Worm (Caenorhabditis elegans): ENCODE measurements around the gene F13H10.1.

F13H10.1 gene

ce11 chrIV:11029412-11029811 is 25.0 kb downstream of the F13H10.1 start, which contains the start of gene hrg-5:
TSS of gene hrg-5 (minus strand) at chrIV:11029428.
- TF ChIP-seq ceh-16 (tag; optimal IDR thresholded peaks at IDR 0.05) (no peak), F13H6.1 (tag; optimal IDR thresholded peaks at IDR 0.05) (no peak), sma-9 (GFP tag; optimal IDR thresholded peaks at IDR 0.05) (peak; percentile 66), sma-9 (tag; optimal IDR thresholded peaks at IDR 0.05) (no peak), nhr-25 (tag; optimal IDR thresholded peaks at IDR 0.05) (no peak), crh-2 (tag; optimal IDR thresholded peaks at IDR 0.05) (peak; percentile 19), sem-4 (tag; optimal IDR thresholded peaks at IDR 0.05) (no peak)

- no peak for TF ChIP-seq ztf-4 (tag; optimal IDR thresholded peaks at IDR 0.05)
- no peak for TF ChIP-seq egl-27 (tag; optimal IDR thresholded peaks at IDR 0.05)
- TF ChIP-seq nhr-77 (tag; optimal IDR thresholded peaks at IDR 0.05) = no peak
- TF ChIP-seq sma-3 (GFP tag; optimal IDR thresholded peaks at IDR 0.05) = no peak
- TF ChIP-seq elt-3 (tag; optimal IDR thresholded peaks at IDR 0.05) = no peak
- TF ChIP-seq ama-1 (optimal IDR thresholded peaks at IDR 0.05) = no peak
- TF ChIP-seq Y55F3AM.14 (GFP tag; optimal IDR thresholded peaks at IDR 0.05) = no peak
These were observed 25.7 kb downstream of the F13H10.1 start for ce11 chrIV:11030117-11030516.

- TF ChIP-seq Y55F3AM.14 (GFP tag; optimal IDR thresholded peaks at IDR 0.05) (no peak), nhr-237 (tag; optimal IDR thresholded peaks at IDR 0.05) (no peak), dmd-4 (tag; optimal IDR thresholded peaks at IDR 0.05) (no peak), nhr-77 (tag; optimal IDR thresholded peaks at IDR 0.05) (no peak), lin-13 (GFP tag; optimal IDR thresholded peaks at IDR 0.05) (no peak), ceh-16 (tag; optimal IDR thresholded peaks at IDR 0.05) (no peak), aly-2 (tag; optimal IDR thresholded peaks at IDR 0.05) (no peak), sma-3 (GFP tag; optimal IDR thresholded peaks at IDR 0.05) (no peak), peb-1 (tag; optimal IDR thresholded peaks at IDR 0.05) (no peak), nhr-10 (tag; optimal IDR thresholded peaks at IDR 0.05) (no peak), ceh-82 (tag; optimal IDR thresholded peaks at IDR 0.05) (no peak), nhr-12 (tag; optimal IDR thresholded peaks at IDR 0.05) (no peak), crh-2 (tag; optimal IDR thresholded peaks at IDR 0.05) (no peak)
These were observed 26.5 kb downstream of the F13H10.1 start, which contains the start of gene hrg-4 for ce11 chrIV:11030893-11031292. TSS of gene hrg-4 (minus strand) at chrIV:11030993.

ce11 chrIV:11031640-11032039 is 27.3 kb downstream of the F13H10.1 start:
- TF ChIP-seq nhr-129 (tag; optimal IDR thresholded peaks at IDR 0.05) (peak; percentile 57), nhr-77 (tag; optimal IDR thresholded peaks at IDR 0.05) (no peak), crh-2 (tag; optimal IDR thresholded peaks at IDR 0.05) (peak; percentile 50), gmeb-1 (tag; optimal IDR thresholded peaks at IDR 0.05) (peak; percentile 20), ztf-11 (tag; optimal IDR thresholded peaks at IDR 0.05) (no peak), fos-1 (tag; optimal IDR thresholded peaks at IDR 0.05) (peak; percentile 83)

ce11 chrIV:11032288-11032687 is 27.9 kb downstream of the F13H10.1 start, which contains the start of gene hrg-6:
TSS of gene hrg-6 (plus strand) at chrIV:11032588.
- no peak for TF ChIP-seq nhr-77 (tag; optimal IDR thresholded peaks at IDR 0.05)
- no peak for TF ChIP-seq nhr-25 (tag; optimal IDR thresholded peaks at IDR 0.05)
- no peak for TF ChIP-seq unc-39 (tag; optimal IDR thresholded peaks at IDR 0.05)
- no peak for TF ChIP-seq sma-9 (GFP tag; optimal IDR thresholded peaks at IDR 0.05)
- TF ChIP-seq sma-9 (tag; optimal IDR thresholded peaks at IDR 0.05) = no peak
- TF ChIP-seq nhr-11 (tag; optimal IDR thresholded peaks at IDR 0.05) = no peak
- no peak for TF ChIP-seq nhr-237 (tag; optimal IDR thresholded peaks at IDR 0.05)
- no peak for TF ChIP-seq lin-39 (tag; optimal IDR thresholded peaks at IDR 0.05)
- no peak for TF ChIP-seq F13H6.1 (tag; optimal IDR thresholded peaks at IDR 0.05)
- TF ChIP-seq ZK546.5 (tag; optimal IDR thresholded peaks at IDR 0.05) = no peak
- TF ChIP-seq nhr-6 (tag; optimal IDR thresholded peaks at IDR 0.05) = no peak

- TF ChIP-seq nhr-6 (tag; optimal IDR thresholded peaks at IDR 0.05) (peak; percentile 45), ztf-1 (GFP tag; conservative IDR thresholded peaks at IDR 0.05) (no peak), snpc-4 (tag; optimal IDR thresholded peaks at IDR 0.05) (no peak), ZK546.5 (tag; optimal IDR thresholded peaks at IDR 0.05) (no peak), nhr-11 (tag; optimal IDR thresholded peaks at IDR 0.05) (no peak), elt-3 (tag; optimal IDR thresholded peaks at IDR 0.05) (no peak), nhr-237 (tag; optimal IDR thresholded peaks at IDR 0.05) (no peak), crh-2 (tag; optimal IDR thresholded peaks at IDR 0.05) (peak; percentile 98), alr-1 (tag; optimal IDR thresholded peaks at IDR 0.05) (no peak), nhr-23 (tag; optimal IDR thresholded peaks at IDR 0.05) (no peak), nhr-25 (tag; optimal IDR thresholded peaks at IDR 0.05) (peak; percentile 38), sem-4 (tag; optimal IDR thresholded peaks at IDR 0.05) (peak; percentile 42), unc-62 (GFP tag; optimal IDR thresholded peaks at IDR 0.05) (no peak), nhr-77 (tag; optimal IDR thresholded peaks at IDR 0.05) (no peak), aly-2 (tag; optimal IDR thresholded peaks at IDR 0.05) (no peak), ceh-82 (tag; optimal IDR thresholded peaks at IDR 0.05) (no peak), mab-5 (tag; optimal IDR thresholded peaks at IDR 0.05) (no peak), zag-1 (tag; optimal IDR thresholded peaks at IDR 0.05) (peak; percentile 77), unc-39 (tag; optimal IDR thresholded peaks at IDR 0.05) (no peak), lin-13 (GFP tag; optimal IDR thresholded peaks at IDR 0.05) (peak; percentile 50), peb-1 (tag; optimal IDR thresholded peaks at IDR 0.05) (no peak), ztf-4 (tag; optimal IDR thresholded peaks at IDR 0.05) (no peak), C34F6.9 (tag; optimal IDR thresholded peaks at IDR 0.05) (peak; percentile 87), nhr-12 (tag; optimal IDR thresholded peaks at IDR 0.05) (no peak), R02D3.7 (tag; optimal IDR thresholded peaks at IDR 0.05) (no peak), ztf-11 (tag; optimal IDR thresholded peaks at IDR 0.05) (no peak), fos-1 (tag; optimal IDR thresholded peaks at IDR 0.05) (peak; percentile 74), lin-39 (tag; optimal IDR thresholded peaks at IDR 0.05) (no peak), sma-3 (GFP tag; optimal IDR thresholded peaks at IDR 0.05) (peak; percentile 32), lsy-2 (tag; optimal IDR thresholded peaks at IDR 0.05) (peak; percentile 49 to 83)
These were observed 31.8 kb downstream of the F13H10.1 start, which contains the start of gene fkb-1 for ce11 chrIV:11036222-11036621. TSS of gene fkb-1 (plus strand) at chrIV:11036582.

All from whole organism, L2 larva.